Worm (Caenorhabditis elegans) whole organism, L3 larva: ENCODE measurements around the gene gtf-2H3.

Experiments used
- R02D3.7 ChIP-seq: fragments of 150-350 bp; optimal IDR thresholded peaks from 2 replicates; lab custom pipeline; 2014; ENCODE audit warnings: missing biosample characterization, missing genetic modification characterization
- ZK546.5 ChIP-seq: sonication (generic microtip); optimal IDR thresholded peaks from 2 replicates; lab custom pipeline; 2017; ENCODE audit warnings: missing biosample characterization, missing genetic modification characterization
- aly-2 ChIP-seq: fragments of 150-350 bp; optimal IDR thresholded peaks from 2 replicates; lab custom pipeline; 2014; ENCODE audit warnings: missing biosample characterization, missing genetic modification characterization
- ama-1 ChIP-seq: fragments of 150-350 bp; optimal IDR thresholded peaks from 2 replicates; lab custom pipeline; 2018
- ceh-16 ChIP-seq: sonication (generic microtip); optimal IDR thresholded peaks from 2 replicates; lab custom pipeline; 2017; ENCODE audit warnings: missing biosample characterization, missing genetic modification characterization
- ceh-28 ChIP-seq: fragments of 150-350 bp; optimal IDR thresholded peaks from 2 replicates; lab custom pipeline; 2014; ENCODE audit warnings: missing biosample characterization, missing genetic modification reagents, missing genetic modification characterization
- ceh-82 ChIP-seq: fragments of 150-350 bp; optimal IDR thresholded peaks from 2 replicates; lab custom pipeline; 2014; ENCODE audit warnings: missing biosample characterization, missing genetic modification characterization
- ceh-9 ChIP-seq: sonication (generic microtip); optimal IDR thresholded peaks from 2 replicates; lab custom pipeline; 2018; ENCODE audit warnings: missing biosample characterization, missing genetic modification characterization
- elt-1 ChIP-seq: fragments of 150-350 bp; optimal IDR thresholded peaks from 2 replicates; lab custom pipeline; 2014; ENCODE audit warnings: missing biosample characterization, missing genetic modification characterization
- elt-2 ChIP-seq: sonication (generic microtip); optimal IDR thresholded peaks from 2 replicates; lab custom pipeline; 2016; ENCODE audit warnings: missing genetic modification reagents, mild to moderate bottlenecking, missing genetic modification characterization, missing compliant biosample characterization
- elt-3 ChIP-seq, 3 experiments: fragments of 150-350 bp in 1 of 3; sonication (generic microtip) in 2 of 3; optimal IDR thresholded peaks; 2 replicates in 2 of 3; 4 replicates in 1 of 3; lab custom pipeline; 2014 to 2017; ENCODE audit warnings: missing biosample characterization in 3 of 3, missing genetic modification characterization in 3 of 3
- eor-1 ChIP-seq, 2 experiments: fragments of 150-350 bp; optimal IDR thresholded peaks; 2 replicates each; lab custom pipeline; 2014 to 2018; ENCODE audit warnings: missing biosample characterization in 2 of 2, missing genetic modification characterization in 2 of 2
- fkh-10 ChIP-seq: sonication (generic microtip); optimal IDR thresholded peaks from 2 replicates; lab custom pipeline; 2017; ENCODE audit warnings: missing biosample characterization, missing genetic modification reagents, missing genetic modification characterization
- fkh-2 ChIP-seq: fragments of 150-350 bp; optimal IDR thresholded peaks from 2 replicates; lab custom pipeline; 2014; ENCODE audit warnings: missing biosample characterization, missing genetic modification reagents, missing genetic modification characterization
- fos-1 ChIP-seq: fragments of 150-350 bp; optimal IDR thresholded peaks from 2 replicates; lab custom pipeline; 2014; ENCODE audit warnings: missing biosample characterization, missing genetic modification characterization
- hmg-11 ChIP-seq: sonication (generic microtip); optimal IDR thresholded peaks from 2 replicates; lab custom pipeline; 2016; ENCODE audit warnings: missing genetic modification characterization, missing compliant biosample characterization
- lin-15B ChIP-seq: fragments of 150-350 bp; optimal IDR thresholded peaks from 2 replicates; lab custom pipeline; 2014; ENCODE audit warnings: missing biosample characterization, missing genetic modification characterization
- mdl-1 ChIP-seq: fragments of 150-350 bp; optimal IDR thresholded peaks from 2 replicates; lab custom pipeline; 2014; ENCODE audit warnings: missing biosample characterization, missing genetic modification characterization
- mml-1 ChIP-seq: fragments of 150-350 bp; sonication (generic microtip); optimal IDR thresholded peaks from 3 replicates; lab custom pipeline; 2014; ENCODE audit warnings: missing biosample characterization, missing genetic modification characterization
- nhr-11 ChIP-seq: fragments of 150-350 bp; optimal IDR thresholded peaks from 2 replicates; lab custom pipeline; 2014; ENCODE audit warnings: missing biosample characterization, missing genetic modification characterization
- nhr-12 ChIP-seq: fragments of 150-350 bp; optimal IDR thresholded peaks from 2 replicates; lab custom pipeline; 2014; ENCODE audit warnings: missing biosample characterization, missing genetic modification characterization
- nhr-23 ChIP-seq: fragments of 150-350 bp; optimal IDR thresholded peaks from 2 replicates; lab custom pipeline; 2014; ENCODE audit warnings: missing biosample characterization, missing genetic modification reagents, missing genetic modification characterization
- nhr-28 ChIP-seq: fragments of 150-350 bp; optimal IDR thresholded peaks from 2 replicates; lab custom pipeline; 2014; ENCODE audit warnings: missing biosample characterization, missing genetic modification characterization
- nhr-67 ChIP-seq: fragments of 150-350 bp; optimal IDR thresholded peaks from 2 replicates; lab custom pipeline; 2014; ENCODE audit warnings: missing biosample characterization, missing genetic modification characterization
- nhr-76 ChIP-seq: fragments of 150-350 bp; sonication (generic microtip); optimal IDR thresholded peaks from 5 replicates; lab custom pipeline; 2014; ENCODE audit warnings: missing biosample characterization, missing genetic modification characterization
- nhr-77 ChIP-seq: fragments of 150-350 bp; optimal IDR thresholded peaks from 2 replicates; lab custom pipeline; 2014; ENCODE audit warnings: missing biosample characterization, missing genetic modification characterization
- pha-4 ChIP-seq: fragments of 150-350 bp; optimal IDR thresholded peaks from 2 replicates; lab custom pipeline; 2014; ENCODE audit warnings: missing biosample characterization, missing genetic modification reagents, missing genetic modification characterization
- pqm-1 ChIP-seq: fragments of 150-350 bp; optimal IDR thresholded peaks from 2 replicates; lab custom pipeline; 2017; ENCODE audit warnings: missing biosample characterization, missing genetic modification characterization, inconsistent platforms
- sea-2 ChIP-seq: fragments of 150-350 bp; sonication (generic microtip); optimal IDR thresholded peaks from 4 replicates; lab custom pipeline; 2014; ENCODE audit warnings: missing biosample characterization, missing genetic modification reagents, missing genetic modification characterization
- snpc-4 ChIP-seq: fragments of 150-350 bp; optimal IDR thresholded peaks from 2 replicates; lab custom pipeline; 2014; ENCODE audit warnings: missing biosample characterization, missing genetic modification characterization
- tbx-2 ChIP-seq: sonication (generic microtip); optimal IDR thresholded peaks from 2 replicates; lab custom pipeline; 2016; ENCODE audit warnings: mild to moderate bottlenecking, missing genetic modification characterization, missing compliant biosample characterization
- unc-39 ChIP-seq: sonication (generic microtip); optimal IDR thresholded peaks from 4 replicates; lab custom pipeline; 2017; ENCODE audit warnings: missing biosample characterization, missing genetic modification characterization
- unc-62 ChIP-seq: fragments of 150-350 bp; sonication (generic microtip); optimal IDR thresholded peaks from 4 replicates; lab custom pipeline; 2014; ENCODE audit warnings: missing biosample characterization, missing genetic modification reagents, missing genetic modification characterization
- zag-1 ChIP-seq: fragments of 150-350 bp; optimal IDR thresholded peaks from 2 replicates; lab custom pipeline; 2014; ENCODE audit warnings: missing biosample characterization, missing genetic modification characterization
- ztf-11 ChIP-seq: fragments of 150-350 bp; optimal IDR thresholded peaks from 2 replicates; lab custom pipeline; 2014; ENCODE audit warnings: missing biosample characterization, missing genetic modification characterization
- ztf-4 ChIP-seq: fragments of 150-350 bp; optimal IDR thresholded peaks from 2 replicates; lab custom pipeline; 2014; ENCODE audit warnings: missing biosample characterization, missing genetic modification characterization

gtf-2H3 gene

DNA sequence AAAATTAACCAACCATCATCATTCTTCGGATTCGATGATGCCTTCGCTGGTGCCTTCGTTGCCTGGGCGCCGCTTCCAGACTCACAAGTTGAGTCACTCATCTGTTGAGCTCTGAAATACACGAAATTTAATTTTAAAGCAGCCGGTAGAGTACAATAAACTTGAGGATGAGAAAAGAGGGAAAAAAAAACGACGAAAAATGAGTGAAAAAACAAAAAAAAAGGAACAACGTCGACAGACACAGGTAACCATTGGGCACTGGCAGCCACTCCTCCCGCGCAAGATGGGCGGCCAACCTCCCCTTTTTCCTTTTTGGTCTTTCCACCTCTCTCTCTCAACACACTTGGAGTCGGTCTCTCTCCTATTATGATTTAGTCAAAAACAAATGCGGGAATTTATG lies 26.8 kb upstream of the gtf-2H3 start, which contains the start of gene K08E5.1:
Gene K08E5.1, minus strand, starts transcription at position 101 of the 400 bp plus-strand sequence.
- no peak for TF ChIP-seq mml-1 (tag; lab: Kevin White, UChicago)
- TF ChIP-seq nhr-12 (tag; lab: Kevin White, UChicago): no peak
- TF ChIP-seq snpc-4 (tag; lab: Kevin White, UChicago): no peak
- no peak for TF ChIP-seq eor-1 (tag; optimal IDR thresholded peaks at IDR 0.05; lab: Kevin White, UChicago)
- no peak for TF ChIP-seq R02D3.7 (tag; lab: Kevin White, UChicago)
- TF ChIP-seq ZK546.5 (tag; lab: Kevin White, UChicago): no peak
- TF ChIP-seq fkh-10 (GFP tag; lab: Kevin White, UChicago): no peak
- no peak for TF ChIP-seq ztf-11
- no peak for TF ChIP-seq nhr-23 (tag; lab: Kevin White, UChicago)
- no peak for TF ChIP-seq sea-2 (GFP tag; lab: Kevin White, UChicago)
- TF ChIP-seq nhr-77: no peak
- TF ChIP-seq pha-4: no peak
- no peak for TF ChIP-seq hmg-11 (tag; lab: Kevin White, UChicago)
- no peak for TF ChIP-seq nhr-28
- no peak for TF ChIP-seq lin-15B
- TF ChIP-seq nhr-67: no peak
- no peak for TF ChIP-seq elt-3 (tag; optimal IDR thresholded peaks at IDR 0.05; lab: Kevin White, UChicago)
- TF ChIP-seq mdl-1: no peak
- TF ChIP-seq unc-62: no peak
- no peak for TF ChIP-seq ama-1 (lab: Kevin White, UChicago)

- TF ChIP-seq hmg-11 (tag; lab: Kevin White, UChicago): no peak
- no peak for TF ChIP-seq fkh-10 (GFP tag; lab: Kevin White, UChicago)
- TF ChIP-seq ceh-16: no peak
- no peak for TF ChIP-seq R02D3.7 (tag; lab: Kevin White, UChicago)
- TF ChIP-seq ceh-9 (tag; lab: Kevin White, UChicago): no peak
- TF ChIP-seq unc-39: no peak
- TF ChIP-seq nhr-11: no peak
- TF ChIP-seq nhr-28: no peak
- TF ChIP-seq nhr-67: no peak
- no peak for TF ChIP-seq aly-2 (tag; lab: Kevin White, UChicago)
- no peak for TF ChIP-seq tbx-2
- TF ChIP-seq ztf-4: no peak
- no peak for TF ChIP-seq elt-1 (tag; lab: Kevin White, UChicago)
- no peak for TF ChIP-seq lin-15B
- no peak for TF ChIP-seq zag-1 (tag; lab: Kevin White, UChicago)
- no peak for TF ChIP-seq ztf-11
These were observed 20.8 kb upstream of the gtf-2H3 start, which contains the start of gene K08E5.6 for ce11 chrIII:10140732-10141131. TSS of gene K08E5.6 (plus strand) at chrIII:10141032.

ce11 chrIII:10136778-10137177 lies 16.8 kb upstream of the gtf-2H3 start, which contains the start of gene ZK1128.7:
TSS of gene ZK1128.7 (plus strand) at chrIII:10137006.
- TF ChIP-seq ztf-11: no peak
- TF ChIP-seq pha-4: peak; percentile 51
- peak; percentile 22 for TF ChIP-seq nhr-23 (tag; lab: Kevin White, UChicago)

ce11 chrIII:10134517-10134916 lies 14.6 kb upstream of the gtf-2H3 start:
- TF ChIP-seq fkh-2: no peak
- no peak for TF ChIP-seq elt-1 (tag; lab: Kevin White, UChicago)
- no peak for TF ChIP-seq elt-3 (tag; optimal IDR thresholded peaks at IDR 0.05; lab: Kevin White, UChicago)
- no peak for TF ChIP-seq ceh-28 (tag; lab: Kevin White, UChicago)
- no peak for TF ChIP-seq R02D3.7 (tag; lab: Kevin White, UChicago)
- no peak for TF ChIP-seq mml-1 (tag; lab: Kevin White, UChicago)
- no peak for TF ChIP-seq mdl-1
- peak; percentile 36 for TF ChIP-seq pha-4
- TF ChIP-seq ama-1 (lab: Kevin White, UChicago): no peak
- TF ChIP-seq tbx-2: no peak
- TF ChIP-seq hmg-11 (tag; lab: Kevin White, UChicago): no peak
- no peak for TF ChIP-seq ztf-11
- no peak for TF ChIP-seq fos-1 (tag; lab: Kevin White, UChicago)
- TF ChIP-seq elt-2 (tag; lab: Kevin White, UChicago): peak; percentile 63
- TF ChIP-seq nhr-76 (tag; lab: Kevin White, UChicago): no peak
- TF ChIP-seq ceh-82 (tag; lab: Kevin White, UChicago): no peak
- TF ChIP-seq nhr-11: no peak
- no peak for TF ChIP-seq unc-39
- TF ChIP-seq pqm-1 (tag; lab: Kevin White, UChicago): peak; percentile 23
- no peak for TF ChIP-seq ceh-9 (tag; lab: Kevin White, UChicago)
- TF ChIP-seq nhr-67: no peak
- TF ChIP-seq nhr-77: no peak
- no peak for TF ChIP-seq snpc-4 (tag; lab: Kevin White, UChicago)
- TF ChIP-seq, all 47 proteins: peak for 3
